Fruit fly (Drosophila melanogaster) whole organism, embryonic: ENCODE measurements around the gene Indy.

ENCODE experiments used
- CG10321 ChIP-seq: fragments of 200-800 bp; sonication (Bioruptor generic); IDR thresholded peaks from 2 replicates; pipeline ENCODE4 v1.3.6; 2022; ENCODE audit warnings: missing biosample characterization, missing genetic modification characterization
- CG11696 ChIP-seq: fragments of 200-800 bp; sonication (Bioruptor generic); IDR thresholded peaks from 2 replicates; pipeline ENCODE4 v1.3.6; 2022; ENCODE audit warnings: missing biosample characterization, missing genetic modification characterization
- CG12071 ChIP-seq: fragments of 200-800 bp; sonication (Bioruptor generic); optimal IDR thresholded peaks from 3 replicates; lab custom pipeline; 2018; ENCODE audit warnings: missing biosample characterization, mild to moderate bottlenecking, missing genetic modification characterization
- CG14050 ChIP-seq: fragments of 200-800 bp; sonication (Bioruptor generic); IDR thresholded peaks from 3 replicates; pipeline ENCODE4 v1.3.6; 2022; ENCODE audit warnings: missing biosample characterization, missing genetic modification characterization
- CG15011 ChIP-seq: fragments of 200-800 bp; sonication (Bioruptor generic); optimal IDR thresholded peaks from 3 replicates; lab custom pipeline; 2018; ENCODE audit warnings: missing biosample characterization, mild to moderate bottlenecking, missing genetic modification characterization
- CG1603 ChIP-seq: fragments of 200-800 bp; sonication (Bioruptor generic); optimal IDR thresholded peaks from 2 replicates; lab custom pipeline; 2019; ENCODE audit warnings: missing biosample characterization, mild to moderate bottlenecking, missing genetic modification characterization, moderate library complexity
- CG1647 ChIP-seq: fragments of 200-800 bp; sonication (Bioruptor generic); optimal IDR thresholded peaks from 3 replicates; lab custom pipeline; 2016; ENCODE audit warnings: missing biosample characterization, missing genetic modification characterization
- CG16779 ChIP-seq: fragments of 200-800 bp; sonication (Bioruptor generic); IDR thresholded peaks from 2 replicates; pipeline ENCODE4 v1.3.6; 2022; ENCODE audit warnings: missing biosample characterization, missing genetic modification characterization
- CG17328 ChIP-seq: fragments of 200-800 bp; sonication (Bioruptor generic); IDR thresholded peaks from 2 replicates; pipeline ENCODE4 v1.3.6; 2022; ENCODE audit warnings: missing biosample characterization, missing genetic modification characterization
- CG17612 ChIP-seq: fragments of 200-800 bp; sonication (Bioruptor generic); IDR thresholded peaks from 2 replicates; pipeline ENCODE4 v1.3.6; 2022; ENCODE audit warnings: missing biosample characterization, missing genetic modification characterization
- CG17802 ChIP-seq: fragments of 200-800 bp; sonication (Bioruptor generic); optimal IDR thresholded peaks from 2 replicates; lab custom pipeline; 2018; ENCODE audit warnings: missing biosample characterization, mild to moderate bottlenecking, missing genetic modification characterization, moderate library complexity
- CG18476 ChIP-seq: fragments of 200-800 bp; sonication (Bioruptor generic); optimal IDR thresholded peaks from 2 replicates; lab custom pipeline; 2016; ENCODE audit warnings: missing biosample characterization, mild to moderate bottlenecking, missing genetic modification characterization
- CG2202 ChIP-seq: fragments of 200-800 bp; sonication (Bioruptor generic); optimal IDR thresholded peaks from 2 replicates; lab custom pipeline; 2018; ENCODE audit warnings: missing biosample characterization, mild to moderate bottlenecking, missing genetic modification characterization
- CG30403 ChIP-seq: fragments of 200-800 bp; sonication (Bioruptor generic); optimal IDR thresholded peaks from 3 replicates; lab custom pipeline; 2016; ENCODE audit warnings: missing biosample characterization, missing genetic modification characterization
- CG30431 ChIP-seq: fragments of 200-800 bp; sonication (Bioruptor generic); optimal IDR thresholded peaks from 2 replicates; lab custom pipeline; 2017; ENCODE audit warnings: missing biosample characterization, missing genetic modification characterization
- CG31224 ChIP-seq: fragments of 200-800 bp; sonication (Bioruptor generic); IDR thresholded peaks from 2 replicates; pipeline ENCODE4 v1.3.6; 2022; ENCODE audit warnings: missing biosample characterization, missing genetic modification characterization
- CG31441 ChIP-seq: fragments of 200-800 bp; sonication (Bioruptor generic); IDR thresholded peaks from 2 replicates; pipeline ENCODE4 v1.3.6; 2022; ENCODE audit warnings: missing biosample characterization, missing genetic modification characterization
- CG3995 ChIP-seq: fragments of 200-800 bp; sonication (Bioruptor generic); optimal IDR thresholded peaks from 3 replicates; lab custom pipeline; 2016; ENCODE audit warnings: missing biosample characterization, missing genetic modification characterization
- CG4360 ChIP-seq: fragments of 200-800 bp; sonication (Bioruptor generic); IDR thresholded peaks from 2 replicates; pipeline ENCODE4 v1.3.6; 2022; ENCODE audit warnings: missing biosample characterization, missing genetic modification characterization
- CG5180 ChIP-seq: fragments of 200-800 bp; sonication (Bioruptor generic); optimal IDR thresholded peaks from 3 replicates; lab custom pipeline; 2017; ENCODE audit warnings: missing biosample characterization, missing genetic modification characterization, mild to moderate bottlenecking, moderate library complexity, missing genetic modification reagents
- CG7963 ChIP-seq: fragments of 200-800 bp; sonication (Bioruptor generic); IDR thresholded peaks from 3 replicates; pipeline ENCODE4 v1.3.6; 2022; ENCODE audit warnings: missing biosample characterization, missing genetic modification characterization; ENCODE audit not compliant: partially characterized antibody
- CG8089 ChIP-seq: fragments of 200-800 bp; sonication (Bioruptor generic); optimal IDR thresholded peaks from 3 replicates; lab custom pipeline; 2016; ENCODE audit warnings: missing biosample characterization, missing genetic modification characterization
- CG9437 ChIP-seq: fragments of 200-800 bp; sonication (Bioruptor generic); optimal IDR thresholded peaks from 2 replicates; lab custom pipeline; 2018; ENCODE audit warnings: missing biosample characterization, mild to moderate bottlenecking, missing genetic modification characterization
- Eip74EF ChIP-seq, 2 experiments: fragments of 200-800 bp in 1 of 2; fragments of >200 bp in 1 of 2; sonication (Bioruptor generic) in 1 of 2; optimal IDR thresholded peaks; 2 replicates each; lab custom pipeline; 2017 to 2019; ENCODE audit warnings: missing biosample characterization in 2 of 2, missing genetic modification characterization in 2 of 2, mild to moderate bottlenecking in 1 of 2, moderate library complexity in 1 of 2
- Hr39 ChIP-seq: fragments of >200 bp; optimal IDR thresholded peaks from 2 replicates; lab custom pipeline; 2017
- Lpt ChIP-seq: fragments of >200 bp; optimal IDR thresholded peaks from 2 replicates; lab custom pipeline; 2018; ENCODE audit warnings: missing biosample characterization, missing genetic modification characterization
- Poxn ChIP-seq: fragments of 200-800 bp; sonication (Bioruptor generic); IDR thresholded peaks from 2 replicates; pipeline ENCODE4 v1.3.6; 2022; ENCODE audit warnings: missing biosample characterization, missing genetic modification characterization
- Sry-β ChIP-seq: fragments of 200-800 bp; sonication (Bioruptor generic); optimal IDR thresholded peaks from 2 replicates; lab custom pipeline; 2018; ENCODE audit warnings: missing biosample characterization, mild to moderate bottlenecking, missing genetic modification characterization, moderate library complexity
- Stat92E ChIP-seq, 3 experiments: fragments of >200 bp in 2 of 3; fragments of 200-800 bp in 1 of 3; sonication (Bioruptor generic) in 1 of 3; optimal IDR thresholded peaks; 2 replicates each; lab custom pipeline; 2017 to 2019; ENCODE audit warnings: missing biosample characterization in 3 of 3, missing genetic modification characterization in 3 of 3, mild to moderate bottlenecking in 1 of 3, moderate library complexity in 1 of 3
- ab ChIP-seq: fragments of 200-800 bp; sonication (Bioruptor generic); optimal IDR thresholded peaks from 2 replicates; lab custom pipeline; 2016; ENCODE audit warnings: missing biosample characterization, missing genetic modification characterization
- abd-A ChIP-seq: fragments of 200-800 bp; sonication (Bioruptor generic); optimal IDR thresholded peaks from 3 replicates; lab custom pipeline; 2019; ENCODE audit warnings: missing biosample characterization, mild to moderate bottlenecking, missing genetic modification characterization, moderate library complexity
- ac ChIP-seq: fragments of 200-800 bp; sonication (Bioruptor generic); optimal IDR thresholded peaks from 3 replicates; lab custom pipeline; 2017; ENCODE audit warnings: missing biosample characterization, mild to moderate bottlenecking, missing genetic modification characterization
- ara ChIP-seq: fragments of 200-800 bp; sonication (Bioruptor generic); IDR thresholded peaks from 2 replicates; pipeline ENCODE4 v1.3.6; 2022; ENCODE audit warnings: missing biosample characterization, missing genetic modification characterization
- bab2 ChIP-seq: fragments of 200-800 bp; sonication (Bioruptor generic); optimal IDR thresholded peaks from 2 replicates; lab custom pipeline; 2016; ENCODE audit warnings: missing biosample characterization, missing genetic modification characterization
- cas ChIP-seq: fragments of 200-800 bp; sonication (Bioruptor generic); IDR thresholded peaks from 2 replicates; pipeline ENCODE4 v1.3.6; 2022; ENCODE audit warnings: missing biosample characterization, missing genetic modification characterization
- chn ChIP-seq: fragments of 200-800 bp; sonication (Bioruptor generic); optimal IDR thresholded peaks from 2 replicates; lab custom pipeline; 2016; ENCODE audit warnings: missing biosample characterization, missing genetic modification characterization
- cwo ChIP-seq: fragments of 200-800 bp; sonication (Bioruptor generic); optimal IDR thresholded peaks from 3 replicates; lab custom pipeline; 2017; ENCODE audit warnings: missing biosample characterization, missing genetic modification characterization, mild to moderate bottlenecking, moderate library complexity, missing genetic modification reagents
- ftz-f1 ChIP-seq: fragments of 200-800 bp; sonication (Bioruptor generic); optimal IDR thresholded peaks from 2 replicates; lab custom pipeline; 2016; ENCODE audit warnings: missing biosample characterization, missing genetic modification characterization
- her ChIP-seq: fragments of 200-800 bp; sonication (Bioruptor generic); optimal IDR thresholded peaks from 2 replicates; lab custom pipeline; 2016; ENCODE audit warnings: missing biosample characterization, missing genetic modification characterization
- mirr ChIP-seq: fragments of 200-800 bp; sonication (Bioruptor generic); optimal IDR thresholded peaks from 3 replicates; lab custom pipeline; 2018; ENCODE audit warnings: missing biosample characterization, mild to moderate bottlenecking, missing genetic modification characterization
- oc ChIP-seq: fragments of 200-800 bp; sonication (Bioruptor generic); optimal IDR thresholded peaks from 2 replicates; lab custom pipeline; 2018; ENCODE audit warnings: missing biosample characterization, mild to moderate bottlenecking, missing genetic modification characterization, moderate library complexity
- org-1 ChIP-seq: fragments of 200-800 bp; sonication (Bioruptor generic); optimal IDR thresholded peaks from 2 replicates; lab custom pipeline; 2017; ENCODE audit warnings: missing biosample characterization, missing genetic modification characterization
- pnt ChIP-seq: fragments of 200-800 bp; sonication (Bioruptor generic); optimal IDR thresholded peaks from 3 replicates; lab custom pipeline; 2016; ENCODE audit warnings: missing biosample characterization, missing genetic modification characterization
- scrt ChIP-seq: fragments of 200-800 bp; sonication (Bioruptor generic); optimal IDR thresholded peaks from 2 replicates; lab custom pipeline; 2018; ENCODE audit warnings: missing biosample characterization, mild to moderate bottlenecking, missing genetic modification characterization, moderate library complexity
- shn ChIP-seq: fragments of 200-800 bp; sonication (Bioruptor generic); optimal IDR thresholded peaks from 3 replicates; lab custom pipeline; 2016; ENCODE audit warnings: missing biosample characterization, missing genetic modification characterization
- sob ChIP-seq: fragments of 200-800 bp; sonication (Bioruptor generic); IDR thresholded peaks from 2 replicates; pipeline ENCODE4 v1.3.6; 2022; ENCODE audit warnings: missing biosample characterization, missing genetic modification characterization
- tup ChIP-seq: fragments of 200-800 bp; sonication (Bioruptor generic); optimal IDR thresholded peaks from 2 replicates; lab custom pipeline; 2016; ENCODE audit warnings: missing biosample characterization, mild to moderate bottlenecking, missing genetic modification characterization, moderate library complexity
- unpg ChIP-seq: fragments of 200-800 bp; sonication (Bioruptor generic); optimal IDR thresholded peaks from 3 replicates; lab custom pipeline; 2018; ENCODE audit warnings: missing biosample characterization, mild to moderate bottlenecking, missing genetic modification characterization, moderate library complexity
- vnd ChIP-seq: fragments of 200-800 bp; sonication (Bioruptor generic); IDR thresholded peaks from 3 replicates; pipeline ENCODE4 v1.3.6; 2022; ENCODE audit warnings: missing biosample characterization, missing genetic modification characterization; ENCODE audit not compliant: partially characterized antibody
- wek ChIP-seq: fragments of 200-800 bp; sonication (Bioruptor generic); optimal IDR thresholded peaks from 3 replicates; lab custom pipeline; 2018; ENCODE audit warnings: missing biosample characterization, mild to moderate bottlenecking, missing genetic modification characterization, moderate library complexity

The Indy gene

dm6 chr3L:18795056-18795841 lies 50.8 kb downstream of the Indy start:
- TF ChIP-seq mirr (GFP tag; lab: Kevin White, UChicago) (no peak), pnt (GFP tag; lab: Kevin White, UChicago) (no peak), oc (tag; lab: Kevin White, UChicago) (no peak), CG10321 (GFP tag; lab: Robert Waterston, UW) (no peak), CG16779 (GFP tag; lab: Robert Waterston, UW) (no peak), ara (GFP tag; lab: Robert Waterston, UW) (no peak), her (GFP tag; lab: Kevin White, UChicago) (no peak), chn (GFP tag; lab: Kevin White, UChicago) (no peak), Sry-β (GFP tag; lab: Kevin White, UChicago) (no peak), CG31224 (GFP tag; lab: Robert Waterston, UW) (no peak), CG9437 (peak; percentile 14), wek (GFP tag; lab: Kevin White, UChicago) (no peak), cwo (GFP tag; lab: Kevin White, UChicago) (peak; percentile 10), vnd (no peak), CG17328 (GFP tag; lab: Robert Waterston, UW) (no peak), org-1 (GFP tag; lab: Kevin White, UChicago) (peak; percentile 30), CG18476 (no peak), cas (GFP tag; lab: Robert Waterston, UW) (no peak), Lpt (GFP tag; lab: Kevin White, UChicago) (no peak), CG17612 (GFP tag; lab: Robert Waterston, UW) (no peak), CG14050 (GFP tag; lab: Robert Waterston, UW) (no peak; the same call in 2 of the 3 replicates), Poxn (GFP tag; lab: Robert Waterston, UW) (no peak), sob (GFP tag; lab: Robert Waterston, UW) (no peak), CG2202 (tag; lab: Kevin White, UChicago) (no peak), Hr39 (lab: Kevin White, UChicago) (no peak), CG8089 (no peak), unpg (GFP tag; lab: Kevin White, UChicago) (no peak), CG3995 (GFP tag; lab: Kevin White, UChicago) (no peak), bab2 (GFP tag; lab: Kevin White, UChicago) (no peak), CG30431 (GFP tag; lab: Kevin White, UChicago) (no peak), Eip74EF (GFP tag; optimal IDR thresholded peaks at IDR 0.05; lab: Kevin White, UChicago) (peak in 1 of 2 experiments; percentile 56), ab (GFP tag; lab: Kevin White, UChicago) (no peak), CG17802 (no peak), ftz-f1 (GFP tag; lab: Kevin White, UChicago) (no peak), scrt (GFP tag; lab: Kevin White, UChicago) (no peak), CG15011 (GFP tag; lab: Kevin White, UChicago) (no peak), CG11696 (no peak), shn (no peak), Stat92E (GFP tag; optimal IDR thresholded peaks at IDR 0.05; lab: Kevin White, UChicago) (no peak), CG31441 (GFP tag; lab: Robert Waterston, UW) (peak; percentile 56), tup (no peak), CG5180 (peak; percentile 26), CG1603 (tag; lab: Kevin White, UChicago) (no peak), ac (GFP tag; lab: Kevin White, UChicago) (no peak), CG1647 (no peak), CG12071 (GFP tag; lab: Kevin White, UChicago) (no peak), abd-A (tag; lab: Kevin White, UChicago) (no peak), CG4360 (GFP tag; lab: Robert Waterston, UW) (no peak), CG30403 (GFP tag; lab: Kevin White, UChicago) (peak; percentile 33), CG7963 (no peak)
